Fruit fly (Drosophila melanogaster) whole organism, wandering third instar larva: ENCODE data around the gene Ugt303B2.

Experiments used
- Abd-B ChIP-seq: fragments of >200 bp; optimal IDR thresholded peaks from 2 replicates; lab custom pipeline; 2017; ENCODE audit warnings: missing biosample characterization, missing genetic modification characterization
- CG32264 ChIP-seq: fragments of 200-800 bp; sonication (Bioruptor generic); optimal IDR thresholded peaks from 2 replicates; lab custom pipeline; 2016; ENCODE audit warnings: missing biosample characterization, missing genetic modification characterization
- CG9705 ChIP-seq: fragments of 200-800 bp; sonication (Bioruptor generic); optimal IDR thresholded peaks from 2 replicates; lab custom pipeline; 2018; ENCODE audit warnings: missing biosample characterization, mild to moderate bottlenecking, missing genetic modification characterization
- Dfd ChIP-seq: fragments of >200 bp; optimal IDR thresholded peaks from 2 replicates; lab custom pipeline; 2017; ENCODE audit warnings: missing biosample characterization, missing genetic modification characterization
- Dif ChIP-seq: fragments of 200-275, 200-300 bp; sonication (Bioruptor generic); optimal IDR thresholded peaks from 2 replicates; lab custom pipeline; 2018; ENCODE audit warnings: missing biosample characterization, missing genetic modification characterization; ENCODE audit not compliant: partially characterized antibody
- HLH106 ChIP-seq: fragments of 200-800 bp; optimal IDR thresholded peaks from 3 replicates; lab custom pipeline; 2019; ENCODE audit warnings: missing biosample characterization, mild to moderate bottlenecking, missing genetic modification characterization, moderate library complexity
- Hnf4 ChIP-seq: fragments of 200-800 bp; sonication (Bioruptor generic); optimal IDR thresholded peaks from 2 replicates; lab custom pipeline; 2016; ENCODE audit warnings: missing biosample characterization, mild to moderate bottlenecking, missing genetic modification characterization
- Hr78 ChIP-seq: fragments of >200 bp; optimal IDR thresholded peaks from 2 replicates; lab custom pipeline; 2017; ENCODE audit warnings: missing biosample characterization, missing genetic modification characterization
- Hr83 ChIP-seq: fragments of 200-300 bp; sonication (Bioruptor generic); optimal IDR thresholded peaks from 2 replicates; lab custom pipeline; 2016; ENCODE audit warnings: missing biosample characterization, mild to moderate bottlenecking, missing genetic modification characterization, moderate library complexity; ENCODE audit not compliant: poor library complexity, severe bottlenecking
- Myc ChIP-seq: fragments of >200 bp; optimal IDR thresholded peaks from 2 replicates; lab custom pipeline; 2017
- N ChIP-seq: fragments of >200 bp; optimal IDR thresholded peaks from 2 replicates; lab custom pipeline; 2018; ENCODE audit warnings: missing biosample characterization, missing external identifiers, missing genetic modification characterization
- OdsH ChIP-seq: fragments of 200-800 bp; sonication (Bioruptor generic); optimal IDR thresholded peaks from 2 replicates; lab custom pipeline; 2016; ENCODE audit warnings: missing biosample characterization, mild to moderate bottlenecking, missing genetic modification characterization
- Rel ChIP-seq, 2 experiments: fragments of 200-800 bp; sonication (Bioruptor generic) in 1 of 2; optimal IDR thresholded peaks; 2 replicates in 1 of 2; 3 replicates in 1 of 2; lab custom pipeline; 2016 to 2019; ENCODE audit warnings: mild to moderate bottlenecking in 2 of 2, missing biosample characterization in 2 of 2, missing genetic modification characterization in 2 of 2, moderate library complexity in 1 of 2
- Sp1 ChIP-seq: fragments of 200-800 bp; sonication (Bioruptor generic); optimal IDR thresholded peaks from 3 replicates; lab custom pipeline; 2019; ENCODE audit warnings: missing biosample characterization, mild to moderate bottlenecking, missing genetic modification characterization, moderate library complexity
- Vsx2 ChIP-seq: fragments of 200-300, 225-300 bp; sonication (Bioruptor generic); optimal IDR thresholded peaks from 2 replicates; lab custom pipeline; 2018; ENCODE audit warnings: missing biosample characterization, missing genetic modification characterization; ENCODE audit not compliant: partially characterized antibody
- br ChIP-seq: fragments of 200-800 bp; sonication (Bioruptor generic); optimal IDR thresholded peaks from 2 replicates; lab custom pipeline; 2016; ENCODE audit warnings: missing biosample characterization, missing genetic modification characterization
- brk ChIP-seq: fragments of 200-800 bp; sonication (Bioruptor generic); optimal IDR thresholded peaks from 2 replicates; lab custom pipeline; 2016; ENCODE audit warnings: missing biosample characterization, mild to moderate bottlenecking, missing genetic modification characterization
- dl ChIP-seq, 2 experiments: fragments of 175-275, 200-275 bp in 1 of 2; fragments of 200-275 bp in 1 of 2; sonication (Bioruptor generic); optimal IDR thresholded peaks; lab custom pipeline; 2018; ENCODE audit warnings: mild to moderate bottlenecking in 2 of 2, missing biosample characterization in 2 of 2, missing genetic modification characterization in 2 of 2, moderate library complexity in 2 of 2; ENCODE audit not compliant: partially characterized antibody in 2 of 2, insufficient read depth in 1 of 2
- ey ChIP-seq: fragments of 200-800 bp; sonication (Bioruptor generic); optimal IDR thresholded peaks from 2 replicates; lab custom pipeline; 2016; ENCODE audit warnings: missing biosample characterization, missing genetic modification characterization
- foxo ChIP-seq, 2 experiments: fragments of 200-800 bp; sonication (Bioruptor generic); optimal IDR thresholded peaks; 2 replicates in 1 of 2; 3 replicates in 1 of 2; lab custom pipeline; 2016 to 2017; ENCODE audit warnings: missing biosample characterization in 2 of 2, missing genetic modification characterization in 2 of 2
- fru ChIP-seq: fragments of 200-800 bp; sonication (Bioruptor generic); optimal IDR thresholded peaks from 3 replicates; lab custom pipeline; 2016; ENCODE audit warnings: missing biosample characterization, mild to moderate bottlenecking, missing genetic modification characterization
- h ChIP-seq: fragments of 200-800 bp; sonication (Bioruptor generic); optimal IDR thresholded peaks from 3 replicates; lab custom pipeline; 2016; ENCODE audit warnings: missing biosample characterization, mild to moderate bottlenecking, missing genetic modification characterization
- jim ChIP-seq: fragments of 175-275, 200-325 bp; sonication (Bioruptor generic); optimal IDR thresholded peaks from 2 replicates; lab custom pipeline; 2016; ENCODE audit warnings: missing biosample characterization, mild to moderate bottlenecking, missing genetic modification characterization
- lola ChIP-seq: fragments of >200 bp; optimal IDR thresholded peaks from 2 replicates; lab custom pipeline; 2017; ENCODE audit warnings: missing biosample characterization, missing genetic modification characterization
- pan ChIP-seq: fragments of >200 bp; optimal IDR thresholded peaks from 2 replicates; lab custom pipeline; 2017
- psq ChIP-seq: fragments of 200-800 bp; sonication (Bioruptor generic); optimal IDR thresholded peaks from 3 replicates; lab custom pipeline; 2017; ENCODE audit warnings: missing biosample characterization, mild to moderate bottlenecking, missing genetic modification characterization, moderate library complexity
- sage ChIP-seq: fragments of 200-800 bp; sonication (Bioruptor generic); optimal IDR thresholded peaks from 2 replicates; lab custom pipeline; 2016; ENCODE audit warnings: missing biosample characterization, mild to moderate bottlenecking, missing genetic modification characterization
- sv ChIP-seq: fragments of 200-800 bp; sonication (Bioruptor generic); optimal IDR thresholded peaks from 3 replicates; lab custom pipeline; 2016; ENCODE audit warnings: missing biosample characterization, missing genetic modification characterization
- tai ChIP-seq: sonication (Bioruptor generic); optimal IDR thresholded peaks from 2 replicates; lab custom pipeline; 2016; ENCODE audit warnings: missing biosample characterization, missing genetic modification characterization
- usp ChIP-seq: fragments of >200 bp; optimal IDR thresholded peaks from 2 replicates; lab custom pipeline; 2017; ENCODE audit warnings: missing biosample characterization, missing genetic modification characterization
- woc ChIP-seq: sonication (Bioruptor generic); optimal IDR thresholded peaks from 2 replicates; lab custom pipeline; 2016; ENCODE audit warnings: missing biosample characterization, mild to moderate bottlenecking, missing genetic modification characterization

The Ugt303B2 gene

DNA sequence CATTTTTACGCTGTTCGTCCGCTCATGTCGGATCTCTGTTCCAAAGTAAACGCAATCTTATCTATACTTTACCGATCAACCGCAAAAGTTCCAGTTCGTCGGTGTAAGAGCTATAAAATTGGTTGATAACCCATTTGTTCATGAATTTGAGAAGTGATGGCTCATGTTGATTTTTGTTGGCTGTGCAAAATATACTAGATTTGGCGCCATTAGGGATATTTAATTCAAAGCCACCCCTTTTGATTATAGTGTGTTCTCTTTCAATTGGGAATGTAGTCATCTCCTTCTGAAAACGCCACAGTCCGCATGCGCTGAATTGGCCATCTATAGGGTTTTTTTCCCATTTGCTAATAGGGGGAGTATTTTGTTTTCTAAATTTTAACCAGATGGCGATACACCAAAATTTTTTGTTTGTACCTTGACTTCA, at the start of gene Ugt303B2:
Ugt303B2 (minus strand) TSS at position 190 of the 427 bp plus-strand sequence.
- peak; percentile 47 for TF ChIP-seq fru
- no peak for TF ChIP-seq Dfd (GFP tag; lab: Kevin White, UChicago)
- no peak for TF ChIP-seq Hnf4
- TF ChIP-seq Vsx2 (GFP tag; lab: Kevin White, UChicago): peak; percentile 9

DNA sequence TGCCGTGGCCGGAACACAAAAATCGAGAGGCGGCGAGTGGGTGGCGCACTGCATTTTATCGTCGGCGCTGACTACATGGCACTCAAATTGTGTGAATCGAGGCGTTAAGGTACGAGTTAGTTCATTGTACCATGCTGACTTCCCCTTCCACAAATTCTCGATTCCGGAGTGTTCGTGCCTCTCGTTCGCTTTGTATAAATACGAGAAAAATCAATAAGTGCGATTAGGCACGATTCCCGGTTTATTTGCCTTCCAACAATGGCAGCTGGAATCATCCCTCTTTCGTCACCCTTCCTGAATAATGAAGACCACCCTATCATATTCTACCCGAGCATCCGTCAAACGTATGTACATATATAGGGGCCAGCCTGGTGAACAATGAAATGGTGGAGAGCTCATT, 37.9 kb upstream of the Ugt303B2 start:
- TF ChIP-seq CG32264 (GFP tag; lab: Kevin White, UChicago) (no peak), HLH106 (tag; lab: Kevin White, UChicago) (no peak), tai (GFP tag; lab: Kevin White, UChicago) (no peak), N (GFP tag; lab: Kevin White, UChicago) (no peak), foxo (GFP tag; optimal IDR thresholded peaks at IDR 0.05; lab: Kevin White, UChicago) (no peak), woc (GFP tag; lab: Kevin White, UChicago) (no peak), Myc (lab: Kevin White, UChicago) (no peak), Abd-B (no peak), fru (no peak), pan (no peak), h (GFP tag; lab: Kevin White, UChicago) (no peak), Hr78 (no peak), Dif (GFP tag; lab: Kevin White, UChicago) (no peak)

DNA sequence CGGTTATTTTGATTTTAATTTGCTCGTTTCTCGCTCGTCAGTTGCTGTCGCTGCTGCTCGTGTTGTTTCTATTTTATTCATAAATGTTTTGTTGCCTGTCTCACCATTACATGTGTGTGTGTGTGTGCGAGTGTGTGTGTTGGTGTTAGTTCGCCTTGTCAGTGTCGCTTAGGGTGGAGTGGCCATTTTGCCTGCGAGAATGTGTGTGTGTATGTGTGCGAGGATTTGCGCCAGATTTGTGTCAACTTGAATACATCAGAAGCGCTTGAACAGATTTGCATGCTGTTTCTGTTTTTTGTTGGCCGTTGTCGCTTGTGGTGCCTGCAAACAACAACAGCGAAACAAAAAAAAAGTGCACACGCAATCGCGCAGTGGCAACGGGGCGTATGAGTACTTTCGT, 30.5 kb upstream of the Ugt303B2 start:
- peak; percentile 75 for TF ChIP-seq Dfd (GFP tag; lab: Kevin White, UChicago)
- TF ChIP-seq jim (GFP tag; lab: Kevin White, UChicago): no peak
- TF ChIP-seq, all 38 proteins: peak for 1

DNA sequence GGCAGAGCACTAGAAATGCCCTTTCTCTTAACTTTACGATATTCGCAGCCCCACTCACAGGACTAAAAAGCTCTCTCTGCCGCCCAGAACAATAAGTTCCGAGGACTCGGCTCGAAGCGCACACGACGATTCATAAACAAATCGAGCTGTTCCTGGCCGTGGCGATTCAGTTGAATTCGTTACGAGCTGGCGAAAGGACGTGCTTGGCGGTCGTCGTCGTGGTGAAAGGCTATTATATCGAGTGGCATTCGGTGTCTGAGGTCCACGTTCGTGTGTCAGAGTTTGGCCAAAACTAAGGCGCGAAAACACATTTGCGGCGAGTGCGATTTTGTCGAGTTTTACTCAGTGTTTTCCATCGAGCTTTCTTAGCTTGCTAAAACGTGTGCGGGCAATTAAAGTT, 18.5 kb upstream of the Ugt303B2 start, which contains the start of gene beat-IV:
beat-IV (plus strand) TSS at position 169 of the 400 bp plus-strand sequence.
- TF ChIP-seq ey (GFP tag; lab: Kevin White, UChicago) (no peak), brk (GFP tag; lab: Kevin White, UChicago) (no peak), tai (GFP tag; lab: Kevin White, UChicago) (no peak), foxo (GFP tag; optimal IDR thresholded peaks at IDR 0.05; lab: Kevin White, UChicago) (no peak), Hr78 (no peak), Rel (GFP tag; optimal IDR thresholded peaks at IDR 0.05; lab: Kevin White, UChicago) (no peak), Rel (tag; optimal IDR thresholded peaks at IDR 0.05; lab: Kevin White, UChicago) (no peak), br (GFP tag; lab: Kevin White, UChicago) (no peak), Dfd (GFP tag; lab: Kevin White, UChicago) (no peak)

DNA sequence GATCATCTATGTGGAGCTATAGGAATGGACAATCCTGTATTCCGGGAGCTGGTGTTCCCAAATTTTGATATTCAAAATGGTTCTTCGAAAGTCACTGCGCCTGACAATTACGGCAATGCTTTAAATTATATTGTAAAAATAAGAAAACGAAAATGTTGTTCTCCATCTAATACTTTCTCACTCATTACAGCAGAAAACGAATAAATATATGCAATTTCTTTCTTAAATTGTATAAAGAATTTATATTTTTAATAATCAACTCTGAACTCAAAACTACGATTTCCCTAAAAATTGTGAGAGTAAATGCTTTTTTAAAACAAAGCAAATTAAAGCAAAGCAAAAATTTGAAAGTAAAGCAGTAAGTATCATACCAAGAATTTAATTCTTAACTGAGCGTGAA, 18.1 kb upstream of the Ugt303B2 start, which contains the start of gene CG10164:
CG10164 (minus strand) TSS at position 101 of the 400 bp plus-strand sequence.
- TF ChIP-seq pan (no peak), OdsH (GFP tag; lab: Kevin White, UChicago) (no peak), fru (no peak), Hnf4 (no peak), jim (GFP tag; lab: Kevin White, UChicago) (no peak), CG9705 (GFP tag; lab: Kevin White, UChicago) (no peak)

DNA sequence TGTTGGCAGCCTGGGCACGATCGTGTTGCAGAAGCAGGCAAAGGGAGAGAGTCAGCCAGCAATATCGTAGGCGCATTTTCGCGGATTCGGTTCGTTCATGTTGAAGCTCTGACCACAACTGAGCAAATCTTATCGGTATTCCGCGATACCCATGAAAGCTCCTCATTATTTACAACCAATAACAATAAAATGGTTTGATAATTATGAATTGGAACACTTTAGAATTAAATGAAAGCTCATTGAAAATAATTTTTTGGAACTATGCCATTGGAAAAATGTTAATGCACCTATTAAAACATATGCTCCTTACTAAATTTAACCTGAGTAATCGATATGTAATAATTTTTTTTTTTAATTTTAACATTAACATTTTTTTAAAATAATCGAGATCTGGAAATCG, 2.1 kb downstream of the Ugt303B2 start, which contains the start of gene Ugt303B1:
Ugt303B1 (minus strand) TSS at position 101 of the 400 bp plus-strand sequence.
- TF ChIP-seq Vsx2 (GFP tag; lab: Kevin White, UChicago) (no peak), Rel (GFP tag; optimal IDR thresholded peaks at IDR 0.05; lab: Kevin White, UChicago) (no peak), Rel (tag; optimal IDR thresholded peaks at IDR 0.05; lab: Kevin White, UChicago) (no peak), usp (GFP tag; lab: Kevin White, UChicago) (no peak), foxo (GFP tag; optimal IDR thresholded peaks at IDR 0.05; lab: Kevin White, UChicago) (no peak), Sp1 (GFP tag; lab: Kevin White, UChicago) (no peak)

DNA sequence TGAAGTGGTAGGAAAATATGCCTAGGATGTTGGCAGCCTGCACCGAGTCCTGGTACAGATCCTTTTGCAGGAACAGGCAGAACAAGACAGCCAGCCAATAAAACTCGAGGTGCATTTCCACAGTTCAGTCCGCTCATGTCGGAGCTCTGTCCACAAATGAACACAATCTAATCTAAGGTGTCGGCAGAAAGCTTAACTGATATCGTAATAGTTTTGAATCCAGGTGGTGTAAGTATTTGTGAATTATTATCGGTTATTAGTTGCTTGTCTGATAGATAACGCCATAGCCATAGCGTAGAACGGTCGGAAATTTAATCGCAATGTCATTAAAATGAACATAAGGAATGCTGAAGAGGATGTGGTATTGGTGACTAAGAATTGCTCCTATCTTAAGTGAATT, 4.1 kb downstream of the Ugt303B2 start, which contains the start of gene Ugt303B3:
Ugt303B3 (minus strand) TSS at position 159 of the 400 bp plus-strand sequence.
- TF ChIP-seq dl (GFP tag; optimal IDR thresholded peaks at IDR 0.05; lab: Kevin White, UChicago; ENCODE audit: insufficient read depth in 1 of 2, partially characterized antibody in 2 of 2): no peak
- TF ChIP-seq fru: no peak
- no peak for TF ChIP-seq h (GFP tag; lab: Kevin White, UChicago)
- TF ChIP-seq ey (GFP tag; lab: Kevin White, UChicago): no peak
- no peak for TF ChIP-seq sage (GFP tag; lab: Kevin White, UChicago)
- no peak for TF ChIP-seq Hnf4
- TF ChIP-seq N (GFP tag; lab: Kevin White, UChicago): no peak
- TF ChIP-seq pan: no peak
- TF ChIP-seq tai (GFP tag; lab: Kevin White, UChicago): no peak
- no peak for TF ChIP-seq psq (GFP tag; lab: Kevin White, UChicago)
- no peak for TF ChIP-seq Rel (GFP tag; optimal IDR thresholded peaks at IDR 0.05; lab: Kevin White, UChicago)
- no peak for TF ChIP-seq Rel (tag; optimal IDR thresholded peaks at IDR 0.05; lab: Kevin White, UChicago)
- TF ChIP-seq lola (GFP tag; lab: Kevin White, UChicago): no peak
- no peak for TF ChIP-seq sv (GFP tag; lab: Kevin White, UChicago)
- TF ChIP-seq Hr83 (GFP tag; lab: Kevin White, UChicago): no peak
- no peak for TF ChIP-seq jim (GFP tag; lab: Kevin White, UChicago)
- TF ChIP-seq Hr78: no peak
